Worm (Caenorhabditis elegans) whole organism, L4 larva: Measurements from ENCODE around the gene vnut-1.

Source experiments
- F10B5.3 ChIP-seq: sonication (generic microtip); optimal IDR thresholded peaks from 2 replicates; lab custom pipeline; 2016; ENCODE audit warnings: mild to moderate bottlenecking, missing genetic modification characterization, missing compliant biosample characterization
- F44E2.7 ChIP-seq: fragments of 200-800 bp; sonication (Bioruptor generic); IDR thresholded peaks from 2 replicates; pipeline ENCODE4 v2.1.2; 2022; ENCODE audit warnings: missing genetic modification characterization, missing compliant biosample characterization
- T26A8.4 ChIP-seq: fragments of 200-800 bp; sonication (Bioruptor generic); IDR thresholded peaks from 2 replicates; pipeline ENCODE4 v1.3.6; 2022; ENCODE audit warnings: missing genetic modification characterization, missing compliant biosample characterization
- Y105C5A.15 ChIP-seq: fragments of 200-800 bp; sonication (Bioruptor generic); IDR thresholded peaks from 2 replicates; pipeline ENCODE4 v1.3.6; 2022; ENCODE audit warnings: missing genetic modification characterization, missing compliant biosample characterization
- Y5F2A.4 ChIP-seq: fragments of 200-800 bp; sonication (Bioruptor generic); optimal IDR thresholded peaks from 2 replicates; lab custom pipeline; 2018; ENCODE audit warnings: mild to moderate bottlenecking, missing genetic modification characterization, missing compliant biosample characterization
- ZK337.2 ChIP-seq: fragments of 200-800 bp; sonication (Bioruptor generic); IDR thresholded peaks from 2 replicates; pipeline ENCODE4 v1.3.6; 2022; ENCODE audit warnings: missing genetic modification reagents, missing genetic modification characterization, missing compliant biosample characterization
- ceh-20 ChIP-seq: fragments of 200-800 bp; sonication (Bioruptor generic); IDR thresholded peaks from 2 replicates; pipeline ENCODE4 v1.3.6; 2022; ENCODE audit warnings: missing genetic modification reagents, missing genetic modification characterization, missing compliant biosample characterization
- ces-1 ChIP-seq: fragments of 150-350 bp; sonication (generic microtip); optimal IDR thresholded peaks from 4 replicates; lab custom pipeline; 2014; ENCODE audit warnings: missing biosample characterization, missing genetic modification reagents, missing genetic modification characterization
- ctbp-1 ChIP-seq: fragments of 200-800 bp; sonication (Bioruptor generic); IDR thresholded peaks from 2 replicates; pipeline ENCODE4 v1.3.6; 2022; ENCODE audit warnings: missing genetic modification reagents, missing genetic modification characterization, missing compliant biosample characterization
- daf-8 ChIP-seq: fragments of 200-800 bp; sonication (Bioruptor generic); IDR thresholded peaks from 2 replicates; pipeline ENCODE4 v1.3.6; 2022; ENCODE audit warnings: missing genetic modification characterization, missing compliant biosample characterization
- dmd-6 ChIP-seq: fragments of 200-800 bp; sonication (Bioruptor generic); IDR thresholded peaks from 2 replicates; pipeline ENCODE4 v1.3.6; 2022; ENCODE audit warnings: missing genetic modification reagents, missing genetic modification characterization, missing compliant biosample characterization
- duxl-1 ChIP-seq: sonication (generic microtip); optimal IDR thresholded peaks from 2 replicates; lab custom pipeline; 2016; ENCODE audit warnings: mild to moderate bottlenecking, missing genetic modification characterization, moderate library complexity, missing compliant biosample characterization; ENCODE audit not compliant: poor library complexity
- dve-1 ChIP-seq: sonication (generic microtip); optimal IDR thresholded peaks from 2 replicates; lab custom pipeline; 2017; ENCODE audit warnings: antibody characterized with exemption, mild to moderate bottlenecking, missing genetic modification characterization, missing compliant biosample characterization; ENCODE audit not compliant: insufficient read depth
- fos-1 ChIP-seq: fragments of 150-350 bp; optimal IDR thresholded peaks from 2 replicates; lab custom pipeline; 2014; ENCODE audit warnings: missing biosample characterization, missing genetic modification characterization
- hif-1 ChIP-seq, 2 experiments: sonication (generic microtip); optimal IDR thresholded peaks; 2 replicates each; lab custom pipeline; 2016 to 2017; ENCODE audit warnings: missing compliant biosample characterization in 2 of 2, missing genetic modification characterization in 2 of 2, missing genetic modification reagents in 2 of 2, missing genotype in 2 of 2, mild to moderate bottlenecking in 1 of 2
- hmg-1.1 ChIP-seq: fragments of 200-800 bp; sonication (Bioruptor generic); IDR thresholded peaks from 2 replicates; pipeline ENCODE4 v1.3.6; 2022; ENCODE audit warnings: missing genetic modification reagents, missing genetic modification characterization, missing compliant biosample characterization
- jun-1 ChIP-seq: fragments of 150-350 bp; optimal IDR thresholded peaks from 2 replicates; lab custom pipeline; 2014; ENCODE audit warnings: missing biosample characterization, missing genetic modification reagents, missing genetic modification characterization
- lim-7 ChIP-seq: fragments of 200-800 bp; sonication (Bioruptor generic); IDR thresholded peaks from 2 replicates; pipeline ENCODE4 v1.3.6; 2022; ENCODE audit warnings: missing genetic modification characterization, missing compliant biosample characterization
- lin-39 ChIP-seq: fragments of 150-350 bp; optimal IDR thresholded peaks from 2 replicates; lab custom pipeline; 2014; ENCODE audit warnings: missing biosample characterization, missing genetic modification reagents, missing genetic modification characterization
- lsy-2 ChIP-seq, 2 experiments: fragments of 150-350 bp in 1 of 2; sonication (generic microtip) in 1 of 2; optimal IDR thresholded peaks; 2 replicates each; lab custom pipeline; 2014 to 2017; ENCODE audit warnings: missing biosample characterization in 2 of 2, missing genetic modification characterization in 2 of 2
- madf-5 ChIP-seq, 2 experiments: fragments of 200-800 bp; sonication (Bioruptor generic); IDR thresholded peaks; 2 replicates each; pipeline ENCODE4 v1.3.6; 2022; ENCODE audit warnings: missing compliant biosample characterization in 2 of 2, missing genetic modification characterization in 2 of 2
- madf-9 ChIP-seq: fragments of 200-800 bp; sonication (Bioruptor generic); conservative IDR thresholded peaks from 2 replicates; pipeline ENCODE4 v1.3.6; 2022; ENCODE audit warnings: missing genetic modification reagents, missing genetic modification characterization, missing compliant biosample characterization
- mdl-1 ChIP-seq, 2 experiments: fragments of 150-350 bp in 1 of 2; sonication (generic microtip) in 1 of 2; optimal IDR thresholded peaks; 2 replicates each; lab custom pipeline; 2014 to 2017; ENCODE audit warnings: missing biosample characterization in 2 of 2, missing genetic modification characterization in 2 of 2
- mdt-29 ChIP-seq: fragments of 200-800 bp; sonication (Bioruptor generic); IDR thresholded peaks from 2 replicates; pipeline ENCODE4 v1.3.6; 2022; ENCODE audit warnings: missing genetic modification reagents, missing genetic modification characterization, missing compliant biosample characterization
- mep-1 ChIP-seq: fragments of 150-350 bp; sonication (generic microtip); optimal IDR thresholded peaks from 3 replicates; lab custom pipeline; 2014; ENCODE audit warnings: missing biosample characterization, missing genetic modification characterization
- mxl-2 ChIP-seq: fragments of 200-800 bp; sonication (Bioruptor generic); conservative IDR thresholded peaks from 2 replicates; pipeline ENCODE4 v1.3.6; 2022; ENCODE audit warnings: missing genetic modification reagents, missing genetic modification characterization, missing compliant biosample characterization
- mxl-3 ChIP-seq: fragments of 200-800 bp; sonication (Bioruptor generic); optimal IDR thresholded peaks from 2 replicates; lab custom pipeline; 2018; ENCODE audit warnings: mild to moderate bottlenecking, missing genetic modification characterization, missing compliant biosample characterization
- nhr-102 ChIP-seq: sonication (generic microtip); optimal IDR thresholded peaks from 2 replicates; lab custom pipeline; 2016; ENCODE audit warnings: mild to moderate bottlenecking, missing genetic modification characterization, moderate library complexity, missing compliant biosample characterization
- nhr-11 ChIP-seq: fragments of 150-350 bp; optimal IDR thresholded peaks from 2 replicates; lab custom pipeline; 2014; ENCODE audit warnings: missing biosample characterization, missing genetic modification characterization
- nhr-28 ChIP-seq: fragments of 150-350 bp; optimal IDR thresholded peaks from 2 replicates; lab custom pipeline; 2014; ENCODE audit warnings: missing biosample characterization, missing genetic modification characterization
- nhr-41 ChIP-seq: fragments of 200-800 bp; sonication (Bioruptor generic); IDR thresholded peaks from 2 replicates; pipeline ENCODE4 v1.3.6; 2022; ENCODE audit warnings: missing genetic modification reagents, missing genetic modification characterization, missing compliant biosample characterization
- nhr-48 ChIP-seq: sonication (generic microtip); optimal IDR thresholded peaks from 2 replicates; lab custom pipeline; 2016; ENCODE audit warnings: mild to moderate bottlenecking, missing genetic modification characterization, missing compliant biosample characterization
- nhr-6 ChIP-seq: fragments of 150-350 bp; optimal IDR thresholded peaks from 2 replicates; lab custom pipeline; 2014; ENCODE audit warnings: missing biosample characterization, missing genetic modification characterization
- nhr-76 ChIP-seq: fragments of 150-350 bp; optimal IDR thresholded peaks from 2 replicates; lab custom pipeline; 2014; ENCODE audit warnings: missing biosample characterization, missing genetic modification characterization
- nhr-77 ChIP-seq: fragments of 150-350 bp; optimal IDR thresholded peaks from 2 replicates; lab custom pipeline; 2014; ENCODE audit warnings: missing biosample characterization, missing genetic modification characterization
- pha-4 ChIP-seq, 2 experiments: fragments of 150-350 bp in 1 of 2; fragments of 200-800 bp in 1 of 2; sonication (Bioruptor generic) in 1 of 2; IDR thresholded peaks in 1 of 2; optimal IDR thresholded peaks in 1 of 2; 2 replicates each; pipeline versions ENCODE4 v1.3.6 to Lab custom; 2014 to 2022; ENCODE audit warnings: missing genetic modification characterization in 2 of 2, missing genetic modification reagents in 2 of 2, missing biosample characterization in 1 of 2, missing compliant biosample characterization in 1 of 2
- rbr-2 ChIP-seq: sonication (generic microtip); optimal IDR thresholded peaks from 2 replicates; lab custom pipeline; 2016; ENCODE audit warnings: missing genotype, missing genetic modification characterization, missing compliant biosample characterization
- saeg-2 ChIP-seq: fragments of 200-800 bp; sonication (Bioruptor generic); IDR thresholded peaks from 2 replicates; pipeline ENCODE4 v1.3.6; 2022; ENCODE audit warnings: missing genetic modification reagents, missing genetic modification characterization, missing compliant biosample characterization
- sdz-12 ChIP-seq: fragments of 200-800 bp; sonication (Bioruptor generic); optimal IDR thresholded peaks from 2 replicates; lab custom pipeline; 2018; ENCODE audit warnings: mild to moderate bottlenecking, missing genetic modification characterization, missing compliant biosample characterization
- snpc-1.2 ChIP-seq: fragments of 200-800 bp; sonication (Bioruptor generic); IDR thresholded peaks from 2 replicates; pipeline ENCODE4 v1.3.6; 2022; ENCODE audit warnings: missing genetic modification reagents, missing genetic modification characterization, missing compliant biosample characterization
- snpc-4 ChIP-seq: fragments of 150-350 bp; optimal IDR thresholded peaks from 2 replicates; lab custom pipeline; 2014; ENCODE audit warnings: missing biosample characterization, missing genetic modification characterization
- spr-1 ChIP-seq: sonication (generic microtip); optimal IDR thresholded peaks from 2 replicates; lab custom pipeline; 2016; ENCODE audit warnings: mild to moderate bottlenecking, missing genetic modification characterization, missing compliant biosample characterization
- spr-3 ChIP-seq: fragments of 200-800 bp; sonication (Bioruptor generic); optimal IDR thresholded peaks from 2 replicates; lab custom pipeline; 2018; ENCODE audit warnings: mild to moderate bottlenecking, missing genetic modification characterization, missing compliant biosample characterization
- tag-97 ChIP-seq: fragments of 200-800 bp; sonication (Bioruptor generic); IDR thresholded peaks from 2 replicates; pipeline ENCODE4 v1.3.6; 2022; ENCODE audit warnings: missing genetic modification characterization, missing compliant biosample characterization
- unc-62 ChIP-seq, 3 experiments: fragments of 150-350 bp in 1 of 3; sonication (generic microtip); optimal IDR thresholded peaks in 2 of 3; peaks in 1 of 3; 1 replicate in 1 of 3; 2 replicates in 2 of 3; lab custom pipeline; 2014 to 2017; ENCODE audit warnings: missing biosample characterization in 3 of 3, missing genetic modification characterization in 3 of 3, missing genetic modification reagents in 3 of 3, missing genotype in 1 of 3
- zag-1 ChIP-seq: fragments of 150-350 bp; optimal IDR thresholded peaks from 2 replicates; lab custom pipeline; 2014; ENCODE audit warnings: missing biosample characterization, missing genetic modification characterization
- zfp-3 ChIP-seq: fragments of 200-800 bp; sonication (Bioruptor generic); conservative IDR thresholded peaks from 2 replicates; pipeline ENCODE4 v1.3.6; 2022; ENCODE audit warnings: missing genetic modification reagents, missing genetic modification characterization, missing compliant biosample characterization
- zip-11 ChIP-seq: fragments of 200-800 bp; sonication (Bioruptor generic); IDR thresholded peaks from 2 replicates; pipeline ENCODE4 v1.3.6; 2022; ENCODE audit warnings: missing genetic modification characterization, missing compliant biosample characterization
- zip-2 ChIP-seq: fragments of 150-350 bp; optimal IDR thresholded peaks from 2 replicates; lab custom pipeline; 2014; ENCODE audit warnings: missing biosample characterization, missing genetic modification characterization
- ztf-7 ChIP-seq: fragments of 150-350 bp; optimal IDR thresholded peaks from 2 replicates; lab custom pipeline; 2014; ENCODE audit warnings: missing biosample characterization, missing genetic modification characterization

vnut-1 gene

ce11 chrII:14488661-14489060, 941 bp upstream of the vnut-1 start, which contains the start of gene usp-14 (continued):
- TF ChIP-seq jun-1 (tag; lab: Kevin White, UChicago) (no peak), hmg-1.1 (peak; percentile 55; the same call in 1 of the 2 replicates), daf-8 (no peak), sdz-12 (GFP tag; lab: Kevin White, UChicago) (no peak), nhr-6 (tag; lab: Kevin White, UChicago) (no peak), ceh-20 (GFP tag; lab: Robert Waterston, UW) (peak; percentile 28; the same call in 1 of the 2 replicates), dmd-6 (GFP tag; lab: Robert Waterston, UW) (peak; percentile 53), lim-7 (GFP tag; lab: Robert Waterston, UW) (no peak), zip-11 (GFP tag; lab: Robert Waterston, UW) (no peak), nhr-28 (peak; percentile 19), hif-1 (tag; optimal IDR thresholded peaks at IDR 0.05; lab: Kevin White, UChicago) (peak in 1 of 2 experiments; percentile 71), T26A8.4 (GFP tag; lab: Robert Waterston, UW) (0 out of 2 replicates have a peak, but pooled peaks have one; percentile 23), madf-9 (GFP tag; lab: Robert Waterston, UW) (no peak), F10B5.3 (no peak), nhr-102 (tag; lab: Kevin White, UChicago) (peak; percentile 15), mdt-29 (GFP tag; lab: Robert Waterston, UW) (no peak), zip-2 (tag; lab: Kevin White, UChicago) (no peak), nhr-77 (peak; percentile 60), mdl-1 (tag; optimal IDR thresholded peaks at IDR 0.05; lab: Kevin White, UChicago) (no peak), snpc-1.2 (GFP tag; lab: Robert Waterston, UW) (no peak), mxl-2 (GFP tag; lab: Robert Waterston, UW) (no peak), ztf-7 (tag; lab: Kevin White, UChicago) (peak; percentile 23), spr-1 (tag; lab: Kevin White, UChicago) (peak; percentile 24), zag-1 (no peak), nhr-11 (tag; lab: Kevin White, UChicago) (no peak), lsy-2 (tag; optimal IDR thresholded peaks at IDR 0.05; lab: Kevin White, UChicago) (peak in 1 of 2 experiments; percentile 79), duxl-1 (tag; lab: Kevin White, UChicago) (no peak), dve-1 (tag; lab: Kevin White, UChicago) (peak; percentile 67), zfp-3 (GFP tag; lab: Robert Waterston, UW) (0 out of 2 replicates have a peak, but pooled peaks have one; percentile 23), nhr-76 (tag; lab: Kevin White, UChicago) (no peak), saeg-2 (GFP tag; lab: Robert Waterston, UW) (no peak), unc-62 (GFP tag; optimal IDR thresholded peaks at IDR 0.05 in 1 of 2; lab: Kevin White, UChicago) (no peak), unc-62 (tag; optimal IDR thresholded peaks at IDR 0.05; lab: Kevin White, UChicago) (no peak), fos-1 (tag; lab: Kevin White, UChicago) (no peak), Y105C5A.15 (no peak), spr-3 (GFP tag; lab: Kevin White, UChicago) (no peak), madf-5 (GFP tag; IDR thresholded peaks at IDR 0.05; lab: Robert Waterston, UW) (no peak), pha-4 (GFP tag; IDR thresholded peaks at IDR 0.05; lab: Robert Waterston, UW) (no peak), pha-4 (tag; optimal IDR thresholded peaks at IDR 0.05; lab: Kevin White, UChicago) (no peak), mep-1 (tag; lab: Kevin White, UChicago) (peak; percentile 53), ctbp-1 (GFP tag; lab: Robert Waterston, UW) (no peak), F44E2.7 (GFP tag; lab: Robert Waterston, UW) (no peak), rbr-2 (tag; lab: Kevin White, UChicago) (peak; percentile 44), nhr-41 (GFP tag; lab: Robert Waterston, UW) (no peak), mxl-3 (GFP tag; lab: Kevin White, UChicago) (peak; percentile 3), tag-97 (no peak), nhr-48 (tag; lab: Kevin White, UChicago) (no peak), ZK337.2 (GFP tag; lab: Robert Waterston, UW) (no peak), snpc-4 (no peak), Y5F2A.4 (no peak), ces-1 (no peak), lin-39 (no peak)
